Worm (Caenorhabditis elegans) whole organism, young adult: ENCODE data around the gene R03G8.6.

Source experiments
- B0019.2 ChIP-seq: fragments of 200-800 bp; sonication (Bioruptor generic); conservative IDR thresholded peaks from 2 replicates; pipeline ENCODE4 v1.3.6; 2022; ENCODE audit warnings: missing genetic modification reagents, missing genetic modification characterization, missing compliant biosample characterization
- D2030.7 ChIP-seq: fragments of 200-800 bp; sonication (Bioruptor generic); IDR thresholded peaks from 2 replicates; pipeline ENCODE4 v1.3.6; 2022; ENCODE audit warnings: missing genetic modification reagents, missing genetic modification characterization, missing compliant biosample characterization
- F33H1.4 ChIP-seq: fragments of 200-800 bp; sonication (Bioruptor generic); IDR thresholded peaks from 2 replicates; pipeline ENCODE4 v1.3.6; 2022; ENCODE audit warnings: missing genetic modification reagents, missing genetic modification characterization, missing compliant biosample characterization
- F49E8.2 ChIP-seq: sonication (generic microtip); optimal IDR thresholded peaks from 3 replicates; lab custom pipeline; 2017; ENCODE audit warnings: missing genetic modification characterization, mild to moderate bottlenecking, missing compliant biosample characterization, antibody characterized with exemption, moderate library complexity; ENCODE audit not compliant: insufficient read depth
- F57A8.1 ChIP-seq: fragments of 200-800 bp; sonication (Bioruptor generic); optimal IDR thresholded peaks from 2 replicates; lab custom pipeline; 2018; ENCODE audit warnings: mild to moderate bottlenecking, missing genetic modification characterization, moderate library complexity, missing compliant biosample characterization
- F57C9.4 ChIP-seq: sonication (generic microtip); optimal IDR thresholded peaks from 2 replicates; lab custom pipeline; 2017; ENCODE audit warnings: mild to moderate bottlenecking, missing genetic modification characterization, missing compliant biosample characterization
- K11D2.4 ChIP-seq: fragments of 200-800 bp; sonication (Bioruptor generic); IDR thresholded peaks from 2 replicates; pipeline ENCODE4 v1.3.6; 2022; ENCODE audit warnings: missing genetic modification reagents, missing genetic modification characterization, missing compliant biosample characterization
- Y53G8AR.9 ChIP-seq: fragments of 200-800 bp; sonication (Bioruptor generic); conservative IDR thresholded peaks from 2 replicates; pipeline ENCODE4 v1.3.6; 2022; ENCODE audit warnings: missing genetic modification reagents, missing genetic modification characterization, missing compliant biosample characterization
- ZK185.1 ChIP-seq: sonication (generic microtip); optimal IDR thresholded peaks from 2 replicates; lab custom pipeline; 2016; ENCODE audit warnings: mild to moderate bottlenecking, missing genetic modification characterization, missing compliant biosample characterization; ENCODE audit not compliant: poor library complexity, severe bottlenecking
- ama-1 ChIP-seq, 3 experiments: fragments of 150-350 bp in 1 of 3; sonication (generic microtip) in 2 of 3; optimal IDR thresholded peaks; 2 replicates each; lab custom pipeline; 2014 to 2018; ENCODE audit warnings: missing biosample characterization in 2 of 3, missing genetic modification characterization in 2 of 3, missing genetic modification reagents in 2 of 3
- aptf-3 ChIP-seq: fragments of 200-800 bp; sonication (Bioruptor generic); IDR thresholded peaks from 2 replicates; pipeline ENCODE4 v1.3.6; 2022; ENCODE audit warnings: missing genetic modification characterization, missing compliant biosample characterization
- atf-7 ChIP-seq: sonication (generic microtip); optimal IDR thresholded peaks from 2 replicates; lab custom pipeline; 2017; ENCODE audit warnings: mild to moderate bottlenecking, missing genetic modification characterization, missing compliant biosample characterization
- ccch-3 ChIP-seq: fragments of 200-800 bp; sonication (Bioruptor generic); optimal IDR thresholded peaks from 2 replicates; lab custom pipeline; 2018; ENCODE audit warnings: mild to moderate bottlenecking, missing genetic modification characterization, missing compliant biosample characterization
- cebp-1 ChIP-seq, 2 experiments: fragments of 200-800 bp in 1 of 2; sonication (Bioruptor generic) in 1 of 2; sonication (generic microtip) in 1 of 2; IDR thresholded peaks in 1 of 2; optimal IDR thresholded peaks in 1 of 2; 2 replicates each; pipeline versions ENCODE4 v1.3.6 to Lab custom; 2017 to 2022; ENCODE audit warnings: missing compliant biosample characterization in 2 of 2, missing genetic modification characterization in 2 of 2, mild to moderate bottlenecking in 1 of 2, missing genetic modification reagents in 1 of 2, moderate library complexity in 1 of 2
- cebp-2 ChIP-seq: fragments of 200-800 bp; sonication (Bioruptor generic); IDR thresholded peaks from 2 replicates; pipeline ENCODE4 v1.3.6; 2022; ENCODE audit warnings: missing genetic modification characterization, missing compliant biosample characterization
- chd-7 ChIP-seq: sonication (generic microtip); optimal IDR thresholded peaks from 2 replicates; lab custom pipeline; 2016; ENCODE audit warnings: mild to moderate bottlenecking, missing genetic modification characterization, moderate library complexity, missing compliant biosample characterization
- dox-1 ChIP-seq: fragments of 200-800 bp; sonication (Bioruptor generic); IDR thresholded peaks from 2 replicates; pipeline ENCODE4 v1.3.6; 2022; ENCODE audit warnings: missing genetic modification reagents, missing genetic modification characterization, missing compliant biosample characterization
- efl-1 ChIP-seq: fragments of 150-350 bp; optimal IDR thresholded peaks from 2 replicates; lab custom pipeline; 2014; ENCODE audit warnings: missing biosample characterization, missing genetic modification reagents, missing genetic modification characterization
- egl-18 ChIP-seq: fragments of 200-800 bp; sonication (Bioruptor generic); IDR thresholded peaks from 2 replicates; pipeline ENCODE4 v1.3.6; 2022; ENCODE audit warnings: missing genetic modification reagents, missing genetic modification characterization, missing compliant biosample characterization
- egrh-3 ChIP-seq: fragments of 200-800 bp; sonication (Bioruptor generic); IDR thresholded peaks from 2 replicates; pipeline ENCODE4 v1.3.6; 2022; ENCODE audit warnings: missing genetic modification reagents, missing genetic modification characterization, missing compliant biosample characterization
- him-1 ChIP-seq: sonication (generic microtip); optimal IDR thresholded peaks from 2 replicates; lab custom pipeline; 2016; ENCODE audit warnings: missing genotype, missing genetic modification reagents, missing genetic modification characterization, missing compliant biosample characterization
- lag-1 ChIP-seq: fragments of 200-800 bp; sonication (Bioruptor generic); IDR thresholded peaks from 2 replicates; pipeline ENCODE4 v1.3.6; 2022; ENCODE audit warnings: missing genetic modification reagents, missing genetic modification characterization, missing compliant biosample characterization
- let-526 ChIP-seq: fragments of 200-800 bp; sonication (Bioruptor generic); IDR thresholded peaks from 2 replicates; pipeline ENCODE4 v1.3.6; 2022; ENCODE audit warnings: missing genetic modification reagents, missing genetic modification characterization, missing compliant biosample characterization
- let-607 ChIP-seq, 2 experiments: fragments of 200-800 bp in 1 of 2; sonication (Bioruptor generic) in 1 of 2; sonication (generic microtip) in 1 of 2; optimal IDR thresholded peaks; 2 replicates each; lab custom pipeline; 2016 to 2018; ENCODE audit warnings: mild to moderate bottlenecking in 2 of 2, missing compliant biosample characterization in 2 of 2, missing genetic modification characterization in 2 of 2, moderate library complexity in 2 of 2, missing genotype in 1 of 2
- lin-35 ChIP-seq, 3 experiments: fragments of 150-350 bp in 2 of 3; sonication (generic microtip) in 1 of 3; optimal IDR thresholded peaks; 2 replicates each; lab custom pipeline; 2014 to 2018; ENCODE audit warnings: missing biosample characterization in 3 of 3, missing genetic modification characterization in 3 of 3, missing genetic modification reagents in 3 of 3
- lsy-27 ChIP-seq: sonication (generic microtip); optimal IDR thresholded peaks from 2 replicates; lab custom pipeline; 2017; ENCODE audit warnings: missing genetic modification characterization, mild to moderate bottlenecking, missing compliant biosample characterization, antibody characterized with exemption, missing genotype, borderline replicate concordance; ENCODE audit not compliant: insufficient read depth
- madf-8 ChIP-seq: fragments of 200-800 bp; sonication (Bioruptor generic); conservative IDR thresholded peaks from 2 replicates; pipeline ENCODE4 v1.3.6; 2022; ENCODE audit warnings: missing genetic modification reagents, missing genetic modification characterization, missing compliant biosample characterization
- mcd-1 ChIP-seq: fragments of 200-800 bp; sonication (Bioruptor generic); IDR thresholded peaks from 2 replicates; pipeline ENCODE4 v1.3.6; 2022; ENCODE audit warnings: missing genetic modification reagents, missing genetic modification characterization, missing compliant biosample characterization
- repo-1 ChIP-seq: sonication (generic microtip); optimal IDR thresholded peaks from 2 replicates; lab custom pipeline; 2017; ENCODE audit warnings: mild to moderate bottlenecking, missing genetic modification characterization, missing compliant biosample characterization
- snpc-1.1 ChIP-seq: sonication (generic microtip); optimal IDR thresholded peaks from 2 replicates; lab custom pipeline; 2017; ENCODE audit warnings: missing genetic modification characterization, mild to moderate bottlenecking, missing compliant biosample characterization, antibody characterized with exemption, moderate library complexity, missing genotype, missing genetic modification reagents; ENCODE audit not compliant: insufficient read depth
- somi-1 ChIP-seq: fragments of 200-800 bp; sonication (Bioruptor generic); optimal IDR thresholded peaks from 2 replicates; lab custom pipeline; 2018; ENCODE audit warnings: mild to moderate bottlenecking, missing genetic modification characterization, missing compliant biosample characterization
- tbx-9 ChIP-seq: sonication (generic microtip); optimal IDR thresholded peaks from 2 replicates; lab custom pipeline; 2016; ENCODE audit warnings: borderline replicate concordance, missing genetic modification characterization, inconsistent platforms, missing compliant biosample characterization
- xnd-1 ChIP-seq: sonication (generic microtip); optimal IDR thresholded peaks from 2 replicates; lab custom pipeline; 2016; ENCODE audit warnings: missing genotype, missing genetic modification reagents, missing genetic modification characterization, missing compliant biosample characterization
- ztf-6 ChIP-seq: fragments of 200-800 bp; sonication (Bioruptor generic); IDR thresholded peaks from 2 replicates; pipeline ENCODE4 v1.3.6; 2022; ENCODE audit warnings: missing genetic modification reagents, missing genetic modification characterization, missing compliant biosample characterization

R03G8.6 gene

DNA sequence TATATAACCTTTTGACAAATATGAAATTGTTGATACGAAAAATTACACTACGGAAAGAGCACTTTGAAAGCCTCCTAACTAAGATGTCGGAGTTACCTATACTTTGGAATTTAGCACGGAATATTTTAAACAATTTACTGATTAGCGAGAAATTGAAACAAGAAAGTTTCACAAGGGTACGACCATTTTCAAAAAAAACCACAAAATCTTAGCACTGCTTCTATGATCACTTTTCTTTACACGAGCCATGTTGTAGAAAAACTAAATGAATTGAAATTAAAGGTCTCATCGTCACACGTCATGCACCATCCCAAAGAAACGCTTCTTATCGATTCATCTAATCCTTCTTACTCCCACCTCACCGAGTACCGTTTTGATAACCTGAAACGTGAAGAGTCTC lies 34.5 kb upstream of the R03G8.6 start, which contains the start of gene F09A5.2:
TSS of gene F09A5.2 (plus strand) at position 301 of the 400 bp plus-strand sequence.
- no peak for TF ChIP-seq let-607 (tag; optimal IDR thresholded peaks at IDR 0.05; lab: Kevin White, UChicago)
- TF ChIP-seq repo-1 (tag; lab: Kevin White, UChicago) = no peak
- TF ChIP-seq dox-1 (GFP tag; lab: Robert Waterston, UW) = no peak
- no peak for TF ChIP-seq Y53G8AR.9
- no peak for TF ChIP-seq xnd-1 (tag; lab: Kevin White, UChicago)
- no peak for TF ChIP-seq lin-35 (GFP tag; optimal IDR thresholded peaks at IDR 0.05; lab: Kevin White, UChicago)
- no peak for TF ChIP-seq B0019.2 (GFP tag; lab: Robert Waterston, UW)
- TF ChIP-seq F33H1.4 = no peak
- TF ChIP-seq, all 124 proteins: peak for 0

DNA sequence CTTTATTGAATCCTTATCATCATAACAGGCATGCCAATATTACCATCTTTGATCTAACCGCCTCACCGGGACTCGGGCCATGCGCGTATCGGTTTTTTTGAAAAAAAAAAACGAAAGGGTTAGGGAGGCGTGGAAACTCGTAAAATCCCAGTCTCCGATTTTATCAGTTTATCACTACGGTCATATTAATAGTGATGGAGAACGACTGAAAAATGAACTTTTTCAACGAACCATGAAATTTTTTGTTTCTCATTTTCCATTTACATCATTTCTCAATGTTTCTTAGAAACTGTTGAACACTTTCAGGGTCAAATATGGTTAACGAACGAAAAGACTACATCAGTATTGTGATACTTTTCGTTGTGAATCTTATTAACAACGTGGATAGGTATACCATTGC lies 29.6 kb upstream of the R03G8.6 start, which contains the start of gene spin-3:
TSS of gene spin-3 (plus strand) at position 301 of the 400 bp plus-strand sequence.
- TF ChIP-seq somi-1 (no peak), him-1 (tag; lab: Kevin White, UChicago) (no peak), chd-7 (tag; lab: Kevin White, UChicago) (no peak), ccch-3 (no peak), tbx-9 (no peak), F57A8.1 (no peak)
- TF ChIP-seq, all 124 proteins: peak for 0

DNA sequence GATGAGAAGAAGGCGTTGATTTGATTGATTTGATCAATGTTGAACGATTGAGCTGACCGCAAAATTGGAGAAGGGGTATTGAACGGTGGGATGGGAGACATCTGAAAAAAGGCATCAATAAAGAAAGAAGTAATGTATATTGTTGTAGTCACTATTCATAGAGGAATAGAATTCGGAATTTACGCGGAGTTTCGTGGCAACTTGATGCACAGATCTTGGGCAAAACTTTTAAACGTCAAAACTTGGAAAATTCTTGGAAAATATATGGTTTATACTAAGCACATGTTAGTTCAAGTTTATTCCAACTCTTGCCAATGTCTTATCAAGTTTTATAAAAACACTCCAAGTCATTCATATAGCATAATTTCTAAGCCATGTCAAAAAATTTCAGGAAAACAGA lies 26.1 kb upstream of the R03G8.6 start, which contains the start of gene F17H10.4:
TSS of gene F17H10.4 (minus strand) at position 101 of the 400 bp plus-strand sequence.
- TF ChIP-seq let-607 (tag; optimal IDR thresholded peaks at IDR 0.05; lab: Kevin White, UChicago) (no peak), efl-1 (no peak), D2030.7 (no peak), Y53G8AR.9 (no peak), ama-1 (optimal IDR thresholded peaks at IDR 0.05; lab: Kevin White, UChicago) (no peak), ama-1 (GFP tag; optimal IDR thresholded peaks at IDR 0.05; lab: Kevin White, UChicago) (no peak), K11D2.4 (GFP tag; lab: Robert Waterston, UW) (no peak), aptf-3 (no peak), lag-1 (GFP tag; lab: Robert Waterston, UW) (no peak), atf-7 (no peak), egrh-3 (GFP tag; lab: Robert Waterston, UW) (no peak), F57C9.4 (tag; lab: Kevin White, UChicago) (no peak), let-526 (GFP tag; lab: Robert Waterston, UW) (no peak), madf-8 (no peak), cebp-2 (GFP tag; lab: Robert Waterston, UW) (no peak), dox-1 (GFP tag; lab: Robert Waterston, UW) (no peak), F49E8.2 (tag; lab: Kevin White, UChicago) (no peak), egl-18 (GFP tag; lab: Robert Waterston, UW) (no peak), ztf-6 (GFP tag; lab: Robert Waterston, UW) (no peak)

DNA sequence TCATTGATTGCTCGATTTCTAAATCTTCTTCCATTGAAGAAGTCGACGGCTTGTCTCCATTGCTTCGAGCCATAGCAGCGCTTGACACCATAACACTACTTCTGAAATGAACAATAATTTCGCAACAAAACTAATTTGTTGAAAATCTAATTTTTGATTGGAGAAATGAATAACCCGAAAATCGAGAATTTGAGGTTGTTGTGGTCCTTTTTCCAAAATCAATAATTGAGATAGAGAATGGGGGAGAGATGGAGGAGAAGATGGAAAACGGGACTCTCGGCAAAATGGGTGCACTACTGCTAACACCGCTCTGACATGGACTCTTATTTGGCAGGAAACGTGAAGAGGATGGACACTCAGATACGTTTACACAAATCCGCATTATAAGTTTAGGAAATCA lies 21.9 kb upstream of the R03G8.6 start, which contains the start of gene snx-17:
TSS of gene snx-17 (minus strand) at position 101 of the 400 bp plus-strand sequence.
- TF ChIP-seq ZK185.1 (tag; lab: Kevin White, UChicago) = no peak
- no peak for TF ChIP-seq lsy-27 (tag; lab: Kevin White, UChicago)
- no peak for TF ChIP-seq cebp-1 (GFP tag; IDR thresholded peaks at IDR 0.05; lab: Robert Waterston, UW)
- no peak for TF ChIP-seq cebp-1 (tag; optimal IDR thresholded peaks at IDR 0.05; lab: Kevin White, UChicago)
- no peak for TF ChIP-seq snpc-1.1 (tag; lab: Kevin White, UChicago)
- no peak for TF ChIP-seq xnd-1 (tag; lab: Kevin White, UChicago)
- no peak for TF ChIP-seq mcd-1 (GFP tag; lab: Robert Waterston, UW)
- no peak for TF ChIP-seq F57C9.4 (tag; lab: Kevin White, UChicago)
